Worm (Caenorhabditis elegans) whole organism, mixed stage, embryonic: ENCODE data around the gene snr-4.

Source experiments
- M03D4.4 ChIP-seq: sonication (generic microtip); optimal IDR thresholded peaks from 2 replicates; lab custom pipeline; 2017; ENCODE audit warnings: mild to moderate bottlenecking, missing genetic modification characterization, missing compliant biosample characterization
- bed-3 ChIP-seq: fragments of 200-800 bp; sonication (Bioruptor generic); optimal IDR thresholded peaks from 3 replicates; lab custom pipeline; 2018; ENCODE audit warnings: mild to moderate bottlenecking, missing genetic modification characterization, moderate library complexity, missing compliant biosample characterization
- blmp-1 ChIP-seq: fragments of 150-350 bp; optimal IDR thresholded peaks from 2 replicates; lab custom pipeline; 2014; ENCODE audit warnings: missing biosample characterization, missing genetic modification characterization
- ceh-39 ChIP-seq: fragments of 150-350 bp; optimal IDR thresholded peaks from 2 replicates; lab custom pipeline; 2014; ENCODE audit warnings: missing biosample characterization, missing genetic modification characterization
- ceh-43 ChIP-seq: fragments of 200-800 bp; sonication (Bioruptor generic); optimal IDR thresholded peaks from 2 replicates; lab custom pipeline; 2018; ENCODE audit warnings: mild to moderate bottlenecking, missing genetic modification characterization, moderate library complexity, missing compliant biosample characterization
- ceh-83 ChIP-seq: fragments of 200-800 bp; sonication (Bioruptor generic); optimal IDR thresholded peaks from 2 replicates; lab custom pipeline; 2018; ENCODE audit warnings: mild to moderate bottlenecking, missing genetic modification characterization, missing compliant biosample characterization
- ces-1 ChIP-seq: fragments of 150-350 bp; optimal IDR thresholded peaks from 2 replicates; lab custom pipeline; 2014; ENCODE audit warnings: missing biosample characterization, missing genetic modification reagents, missing genetic modification characterization
- cnd-1 ChIP-seq: fragments of 200-800 bp; sonication (Bioruptor generic); optimal IDR thresholded peaks from 2 replicates; lab custom pipeline; 2018; ENCODE audit warnings: mild to moderate bottlenecking, missing genetic modification characterization, missing compliant biosample characterization
- drap-1 ChIP-seq: fragments of 200-800 bp; sonication (Bioruptor generic); optimal IDR thresholded peaks from 3 replicates; lab custom pipeline; 2018; ENCODE audit warnings: mild to moderate bottlenecking, missing genetic modification characterization, missing compliant biosample characterization
- elt-1 ChIP-seq: sonication (generic microtip); optimal IDR thresholded peaks from 2 replicates; lab custom pipeline; 2017; ENCODE audit warnings: missing genetic modification characterization, mild to moderate bottlenecking, missing compliant biosample characterization, antibody characterized with exemption, moderate library complexity, borderline replicate concordance; ENCODE audit not compliant: insufficient read depth
- elt-3 ChIP-seq: fragments of 150-350 bp; optimal IDR thresholded peaks from 2 replicates; lab custom pipeline; 2014; ENCODE audit warnings: missing biosample characterization, missing genetic modification characterization
- flh-1 ChIP-seq: fragments of 200-800 bp; sonication (Bioruptor generic); optimal IDR thresholded peaks from 2 replicates; lab custom pipeline; 2018; ENCODE audit warnings: mild to moderate bottlenecking, missing genetic modification characterization, moderate library complexity, missing compliant biosample characterization
- ham-2 ChIP-seq: fragments of 200-800 bp; sonication (Bioruptor generic); optimal IDR thresholded peaks from 2 replicates; lab custom pipeline; 2018; ENCODE audit warnings: mild to moderate bottlenecking, missing genetic modification characterization, missing compliant biosample characterization
- hlh-1 ChIP-seq: fragments of 150-350 bp; optimal IDR thresholded peaks from 2 replicates; lab custom pipeline; 2014; ENCODE audit warnings: missing biosample characterization, missing genetic modification reagents, missing genetic modification characterization
- lin-13 ChIP-seq: fragments of 150-350 bp; optimal IDR thresholded peaks from 2 replicates; lab custom pipeline; 2014; ENCODE audit warnings: missing biosample characterization, missing genetic modification characterization
- lin-32 ChIP-seq: fragments of 200-800 bp; sonication (Bioruptor generic); optimal IDR thresholded peaks from 2 replicates; lab custom pipeline; 2018; ENCODE audit warnings: mild to moderate bottlenecking, missing genetic modification characterization, missing compliant biosample characterization
- lsy-2 ChIP-seq: fragments of 150-350 bp; optimal IDR thresholded peaks from 2 replicates; lab custom pipeline; 2014; ENCODE audit warnings: missing biosample characterization, missing genetic modification characterization
- mab-5 ChIP-seq: fragments of 150-350 bp; optimal IDR thresholded peaks from 2 replicates; lab custom pipeline; 2014; ENCODE audit warnings: missing biosample characterization, missing genetic modification characterization
- mep-1 ChIP-seq: fragments of 150-350 bp; optimal IDR thresholded peaks from 2 replicates; lab custom pipeline; 2017; ENCODE audit warnings: missing biosample characterization, missing genetic modification reagents, missing genetic modification characterization, inconsistent platforms
- mls-2 ChIP-seq: sonication (generic microtip); optimal IDR thresholded peaks from 2 replicates; lab custom pipeline; 2016; ENCODE audit warnings: mild to moderate bottlenecking, missing genetic modification characterization, moderate library complexity, missing compliant biosample characterization
- nhr-12 ChIP-seq: fragments of 150-350 bp; optimal IDR thresholded peaks from 2 replicates; lab custom pipeline; 2014; ENCODE audit warnings: missing biosample characterization, missing genetic modification characterization
- nhr-2 ChIP-seq: fragments of 150-350 bp; optimal IDR thresholded peaks from 2 replicates; lab custom pipeline; 2014; ENCODE audit warnings: missing biosample characterization, missing genetic modification characterization
- nhr-237 ChIP-seq: fragments of 150-350 bp; optimal IDR thresholded peaks from 2 replicates; lab custom pipeline; 2014; ENCODE audit warnings: missing biosample characterization, missing genetic modification characterization
- nhr-28 ChIP-seq: fragments of 150-350 bp; optimal IDR thresholded peaks from 2 replicates; lab custom pipeline; 2014; ENCODE audit warnings: missing biosample characterization, missing genetic modification characterization
- nhr-76 ChIP-seq: sonication (generic microtip); optimal IDR thresholded peaks from 2 replicates; lab custom pipeline; 2017; ENCODE audit warnings: missing biosample characterization, missing genetic modification characterization
- pha-4 ChIP-seq: fragments of 150-350 bp; optimal IDR thresholded peaks from 2 replicates; lab custom pipeline; 2018; ENCODE audit warnings: missing biosample characterization, missing genetic modification reagents, missing genetic modification characterization
- snpc-4 ChIP-seq: fragments of 150-350 bp; optimal IDR thresholded peaks from 2 replicates; lab custom pipeline; 2014; ENCODE audit warnings: missing biosample characterization, missing genetic modification characterization
- sptf-1 ChIP-seq: sonication (generic microtip); optimal IDR thresholded peaks from 2 replicates; lab custom pipeline; 2017; ENCODE audit warnings: mild to moderate bottlenecking, missing genetic modification characterization, moderate library complexity, missing compliant biosample characterization
- tbx-8 ChIP-seq: fragments of 200-800 bp; sonication (Bioruptor generic); optimal IDR thresholded peaks from 2 replicates; lab custom pipeline; 2018; ENCODE audit warnings: mild to moderate bottlenecking, missing genetic modification characterization, moderate library complexity, missing compliant biosample characterization
- unc-120 ChIP-seq: sonication (generic microtip); optimal IDR thresholded peaks from 2 replicates; lab custom pipeline; 2017; ENCODE audit warnings: missing genetic modification characterization, missing compliant biosample characterization; ENCODE audit not compliant: poor library complexity, severe bottlenecking
- unc-39 ChIP-seq: fragments of 150-350 bp; optimal IDR thresholded peaks from 2 replicates; lab custom pipeline; 2014; ENCODE audit warnings: missing biosample characterization, missing genetic modification characterization
- unc-62 ChIP-seq: fragments of 150-350 bp; optimal IDR thresholded peaks from 2 replicates; lab custom pipeline; 2014; ENCODE audit warnings: missing biosample characterization, missing genetic modification reagents, missing genetic modification characterization
- zip-8 ChIP-seq: fragments of 150-350 bp; optimal IDR thresholded peaks from 2 replicates; lab custom pipeline; 2014; ENCODE audit warnings: missing biosample characterization, missing genetic modification characterization
- ztf-11 ChIP-seq: fragments of 150-350 bp; optimal IDR thresholded peaks from 2 replicates; lab custom pipeline; 2014; ENCODE audit warnings: missing biosample characterization, missing genetic modification characterization

The snr-4 gene

ce11 chrV:12026878-12027477, 47.5 kb upstream of the snr-4 start:
- TF ChIP-seq drap-1 (GFP tag; lab: Kevin White, UChicago) (no peak), nhr-237 (tag; lab: Kevin White, UChicago) (no peak), nhr-12 (no peak), unc-120 (tag; lab: Kevin White, UChicago) (peak; percentile 81), bed-3 (GFP tag; lab: Kevin White, UChicago) (no peak), elt-1 (no peak), tbx-8 (GFP tag; lab: Kevin White, UChicago) (no peak), nhr-76 (tag; lab: Kevin White, UChicago) (no peak), lsy-2 (tag; lab: Kevin White, UChicago) (no peak), flh-1 (GFP tag; lab: Kevin White, UChicago) (no peak), pha-4 (no peak), mls-2 (tag; lab: Kevin White, UChicago) (no peak), ceh-83 (no peak), M03D4.4 (no peak), unc-62 (GFP tag; lab: Kevin White, UChicago) (peak; percentile 66), lin-32 (GFP tag; lab: Kevin White, UChicago) (no peak), nhr-28 (tag; lab: Kevin White, UChicago) (no peak), sptf-1 (tag; lab: Kevin White, UChicago) (no peak), ceh-39 (tag; lab: Kevin White, UChicago) (no peak), blmp-1 (tag; lab: Kevin White, UChicago) (no peak), zip-8 (tag; lab: Kevin White, UChicago) (no peak), ham-2 (GFP tag; lab: Kevin White, UChicago) (no peak), unc-39 (tag; lab: Kevin White, UChicago) (no peak), mab-5 (tag; lab: Kevin White, UChicago) (no peak), ceh-43 (GFP tag; lab: Kevin White, UChicago) (no peak), mep-1 (tag; lab: Kevin White, UChicago) (no peak), elt-3 (no peak), lin-13 (tag; lab: Kevin White, UChicago) (peak; percentile 4), snpc-4 (tag; lab: Kevin White, UChicago) (no peak), ztf-11 (tag; lab: Kevin White, UChicago) (no peak), nhr-2 (tag; lab: Kevin White, UChicago) (no peak), hlh-1 (tag; lab: Kevin White, UChicago) (peak; percentile 17), ces-1 (GFP tag; lab: Kevin White, UChicago) (peak; percentile 65), cnd-1 (tag; lab: Kevin White, UChicago) (no peak)

- TF ChIP-seq mab-5 (tag; lab: Kevin White, UChicago) (no peak), unc-120 (tag; lab: Kevin White, UChicago) (peak; percentile 19), ces-1 (GFP tag; lab: Kevin White, UChicago) (peak; percentile 93)
- TF ChIP-seq, all 35 proteins: peak for 2
These were observed 46.2 kb upstream of the snr-4 start for ce11 chrV:12025683-12026082.

- no peak for TF ChIP-seq ham-2 (GFP tag; lab: Kevin White, UChicago)
- no peak for TF ChIP-seq hlh-1 (tag; lab: Kevin White, UChicago)
- TF ChIP-seq lin-13 (tag; lab: Kevin White, UChicago), result no peak
- peak; percentile 63 for TF ChIP-seq sptf-1 (tag; lab: Kevin White, UChicago)
- peak; percentile 38 for TF ChIP-seq ces-1 (GFP tag; lab: Kevin White, UChicago)
- TF ChIP-seq mls-2 (tag; lab: Kevin White, UChicago), result peak; percentile 10
- TF ChIP-seq nhr-12, result no peak
These were observed 44.8 kb upstream of the snr-4 start for ce11 chrV:12024273-12024672.

- TF ChIP-seq ceh-83, result no peak
- TF ChIP-seq drap-1 (GFP tag; lab: Kevin White, UChicago), result no peak
- TF ChIP-seq pha-4, result no peak
- no peak for TF ChIP-seq blmp-1 (tag; lab: Kevin White, UChicago)
- no peak for TF ChIP-seq snpc-4 (tag; lab: Kevin White, UChicago)
- no peak for TF ChIP-seq lsy-2 (tag; lab: Kevin White, UChicago)
- no peak for TF ChIP-seq ces-1 (GFP tag; lab: Kevin White, UChicago)
- no peak for TF ChIP-seq sptf-1 (tag; lab: Kevin White, UChicago)
- no peak for TF ChIP-seq mep-1 (tag; lab: Kevin White, UChicago)
- no peak for TF ChIP-seq cnd-1 (tag; lab: Kevin White, UChicago)
- TF ChIP-seq bed-3 (GFP tag; lab: Kevin White, UChicago), result no peak
- TF ChIP-seq elt-1, result no peak
- no peak for TF ChIP-seq ham-2 (GFP tag; lab: Kevin White, UChicago)
- TF ChIP-seq ceh-43 (GFP tag; lab: Kevin White, UChicago), result no peak
These were observed 41.4 kb upstream of the snr-4 start for ce11 chrV:12020940-12021339.
